Worm (Caenorhabditis elegans): ENCODE data around the gene tbx-35.

DNA sequence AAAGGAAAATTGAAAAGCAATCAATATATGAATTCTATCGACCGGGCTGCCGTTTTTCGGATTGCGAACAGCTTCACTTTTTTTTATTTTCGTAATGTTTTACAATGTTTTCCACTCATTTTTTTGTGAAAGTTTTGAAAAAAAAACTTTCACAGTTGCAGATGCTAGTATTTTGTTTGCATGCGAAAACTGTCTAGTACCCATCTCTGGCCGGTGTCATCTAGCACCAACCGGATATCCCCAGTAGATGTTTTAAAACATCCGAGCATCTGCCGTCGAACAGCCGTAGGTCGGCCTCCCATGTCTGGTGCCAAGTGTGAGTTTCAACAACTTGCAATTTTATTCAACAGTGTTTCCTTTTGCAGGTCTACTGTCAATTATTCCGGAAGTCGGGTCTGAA is 3.8 kb downstream of the tbx-35 start, which contains the start of gene ZK177.12:
- TF ChIP-seq lin-39 (tag; optimal IDR thresholded peaks at IDR 0.05) (no peak), ztf-11 (tag; optimal IDR thresholded peaks at IDR 0.05) (no peak), zag-1 (tag; optimal IDR thresholded peaks at IDR 0.05) (no peak), nhr-237 (tag; optimal IDR thresholded peaks at IDR 0.05) (no peak), dmd-4 (tag; optimal IDR thresholded peaks at IDR 0.05) (no peak), egl-27 (tag; optimal IDR thresholded peaks at IDR 0.05) (no peak), lsy-2 (tag; optimal IDR thresholded peaks at IDR 0.05) (no peak), unc-55 (GFP tag; optimal IDR thresholded peaks at IDR 0.05) (no peak), elt-3 (tag; optimal IDR thresholded peaks at IDR 0.05) (no peak)
